Worm (Caenorhabditis elegans): ENCODE measurements around the gene F56D6.14.

DNA sequence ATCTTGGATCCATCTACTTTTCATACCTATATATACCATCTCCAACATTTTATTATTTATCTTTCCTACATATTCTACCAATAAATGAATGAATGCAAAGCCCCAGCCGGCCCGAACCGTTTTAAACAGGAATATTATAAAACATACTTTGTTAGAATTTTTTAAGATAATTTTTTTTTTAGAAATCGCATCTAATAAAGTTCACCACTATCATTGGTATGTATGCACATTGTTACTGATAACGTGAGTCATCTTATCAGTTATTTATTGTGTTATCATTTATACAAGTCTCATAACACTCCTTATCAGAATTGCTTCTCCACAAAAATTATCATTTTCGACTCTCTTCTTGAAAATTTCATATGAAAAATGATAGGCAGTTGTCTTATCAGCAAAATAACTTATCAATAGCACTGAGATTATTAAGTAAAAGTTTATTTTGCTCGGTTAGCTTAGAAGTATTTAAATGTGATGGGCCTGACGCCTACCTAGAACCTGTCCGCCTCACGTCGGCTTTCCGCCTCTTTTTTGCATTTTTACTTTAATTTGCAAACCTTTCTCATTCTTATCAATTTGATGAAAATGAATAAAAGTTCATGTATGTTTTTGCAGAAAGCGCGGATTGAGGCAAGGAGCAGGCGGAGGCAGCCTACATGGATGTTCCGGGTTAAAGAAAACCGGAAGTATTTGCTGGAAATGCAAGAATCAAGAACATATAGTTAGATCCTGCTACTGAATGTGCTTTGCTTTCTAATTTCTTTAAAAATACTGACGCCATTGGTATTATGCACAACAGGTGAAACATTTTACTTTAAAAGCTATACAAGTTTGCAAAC is 17.6 kb upstream of the F56D6.14 start, which contains the start of gene srz-62:
- no peak for TF ChIP-seq ceh-36 (tag; optimal IDR thresholded peaks at IDR 0.05)
- no peak for TF ChIP-seq ets-7 (tag; optimal IDR thresholded peaks at IDR 0.05)
- TF ChIP-seq F13C5.2 (tag; optimal IDR thresholded peaks at IDR 0.05): no peak
- no peak for TF ChIP-seq scrt-1 (GFP tag; IDR thresholded peaks at IDR 0.05)
- no peak for TF ChIP-seq pes-1 (GFP tag; IDR thresholded peaks at IDR 0.05)
- TF ChIP-seq hmg-4 (GFP tag; optimal IDR thresholded peaks at IDR 0.05): no peak
- no peak for TF ChIP-seq hnd-1 (tag; optimal IDR thresholded peaks at IDR 0.05)
- TF ChIP-seq flt-1 (GFP tag; IDR thresholded peaks at IDR 0.05): no peak
- TF ChIP-seq ama-1 (optimal IDR thresholded peaks at IDR 0.05): no peak
- no peak for TF ChIP-seq hmbx-1 (tag; optimal IDR thresholded peaks at IDR 0.05)
- TF ChIP-seq aly-1 (tag; optimal IDR thresholded peaks at IDR 0.05): no peak
- TF ChIP-seq B0310.2 (tag; optimal IDR thresholded peaks at IDR 0.05): no peak
- no peak for TF ChIP-seq tra-4 (tag; optimal IDR thresholded peaks at IDR 0.05)
